Worm (Caenorhabditis elegans) whole organism, young adult: ENCODE results near the gene col-169.

Experiments used
- K11D2.4 ChIP-seq: fragments of 200-800 bp; sonication (Bioruptor generic); IDR thresholded peaks from 2 replicates; pipeline ENCODE4 v1.3.6; 2022; ENCODE audit warnings: missing genetic modification reagents, missing genetic modification characterization, missing compliant biosample characterization
- cebp-1 ChIP-seq, 2 experiments: fragments of 200-800 bp in 1 of 2; sonication (Bioruptor generic) in 1 of 2; sonication (generic microtip) in 1 of 2; IDR thresholded peaks in 1 of 2; optimal IDR thresholded peaks in 1 of 2; 2 replicates each; pipeline versions ENCODE4 v1.3.6 to Lab custom; 2017 to 2022; ENCODE audit warnings: missing compliant biosample characterization in 2 of 2, missing genetic modification characterization in 2 of 2, mild to moderate bottlenecking in 1 of 2, missing genetic modification reagents in 1 of 2, moderate library complexity in 1 of 2
- efl-1 ChIP-seq: fragments of 150-350 bp; optimal IDR thresholded peaks from 2 replicates; lab custom pipeline; 2014; ENCODE audit warnings: missing biosample characterization, missing genetic modification reagents, missing genetic modification characterization
- him-1 ChIP-seq: sonication (generic microtip); optimal IDR thresholded peaks from 2 replicates; lab custom pipeline; 2016; ENCODE audit warnings: missing genotype, missing genetic modification reagents, missing genetic modification characterization, missing compliant biosample characterization
- hsf-1 ChIP-seq: fragments of 200-800 bp; sonication (Bioruptor generic); IDR thresholded peaks from 2 replicates; pipeline ENCODE4 v1.3.6; 2022; ENCODE audit warnings: missing genetic modification reagents, missing genetic modification characterization, missing compliant biosample characterization
- snpc-1.1 ChIP-seq: sonication (generic microtip); optimal IDR thresholded peaks from 2 replicates; lab custom pipeline; 2017; ENCODE audit warnings: missing genetic modification characterization, mild to moderate bottlenecking, missing compliant biosample characterization, antibody characterized with exemption, moderate library complexity, missing genotype, missing genetic modification reagents; ENCODE audit not compliant: insufficient read depth
- snpc-3.4 ChIP-seq: sonication (generic microtip); optimal IDR thresholded peaks from 2 replicates; lab custom pipeline; 2017; ENCODE audit warnings: missing genetic modification characterization, mild to moderate bottlenecking, missing compliant biosample characterization, antibody characterized with exemption, moderate library complexity, missing genotype, missing genetic modification reagents
- unc-62 ChIP-seq: fragments of 150-350 bp; optimal IDR thresholded peaks from 2 replicates; lab custom pipeline; 2014; ENCODE audit warnings: missing biosample characterization, missing genetic modification reagents, missing genetic modification characterization
- ztf-28 ChIP-seq: fragments of 200-800 bp; sonication (Bioruptor generic); IDR thresholded peaks from 2 replicates; pipeline ENCODE4 v1.3.6; 2022; ENCODE audit warnings: missing genetic modification reagents, missing genetic modification characterization, missing compliant biosample characterization

ce11 chrX:6350016-6350415 lies 21.1 kb downstream of the col-169 start, which contains the start of gene C03B1.6:
- TF ChIP-seq hsf-1 (no peak), snpc-3.4 (tag; lab: Kevin White, UChicago) (no peak), K11D2.4 (GFP tag; lab: Robert Waterston, UW) (no peak), unc-62 (GFP tag; lab: Kevin White, UChicago) (no peak), efl-1 (GFP tag; lab: Kevin White, UChicago) (no peak), ztf-28 (GFP tag; lab: Robert Waterston, UW) (no peak), him-1 (tag; lab: Kevin White, UChicago) (no peak), snpc-1.1 (tag; lab: Kevin White, UChicago) (no peak), cebp-1 (GFP tag; IDR thresholded peaks at IDR 0.05; lab: Robert Waterston, UW) (no peak), cebp-1 (tag; optimal IDR thresholded peaks at IDR 0.05; lab: Kevin White, UChicago) (no peak)
